Fruit fly (Drosophila melanogaster) Kc167 (cell line): ENCODE results near the gene Swt1.

ENCODE experiments used
- Myc ChIP-seq: fragments of >200 bp; optimal IDR thresholded peaks from 2 replicates; lab custom pipeline; 2017; ENCODE audit warnings: missing external identifiers
- Sin3A ChIP-seq: fragments of >200 bp; optimal IDR thresholded peaks from 2 replicates; lab custom pipeline; 2018; ENCODE audit warnings: missing external identifiers
- h ChIP-seq: fragments of >200 bp; optimal IDR thresholded peaks from 3 replicates; lab custom pipeline; 2018; ENCODE audit warnings: missing external identifiers
- insv ChIP-seq: fragments of >200 bp; optimal IDR thresholded peaks from 3 replicates; lab custom pipeline; 2018; ENCODE audit warnings: missing external identifiers
- psq ChIP-seq: fragments of >200 bp; optimal IDR thresholded peaks from 2 replicates; lab custom pipeline; 2017; ENCODE audit warnings: missing external identifiers
- ttk ChIP-seq: sonication (Bioruptor generic); optimal IDR thresholded peaks from 2 replicates; lab custom pipeline; 2017; ENCODE audit warnings: missing external identifiers

The Swt1 gene

dm6 chrX:18084614-18085469 lies 5.5 kb downstream of the Swt1 start:
- no peak for TF ChIP-seq h
- no peak for TF ChIP-seq Sin3A
- no peak for TF ChIP-seq ttk (lab: Kevin White, UChicago)
- no peak for TF ChIP-seq insv (lab: Kevin White, UChicago)
- TF ChIP-seq Myc = no peak
- TF ChIP-seq psq (lab: Kevin White, UChicago) = no peak

dm6 chrX:18083528-18084365 lies 6.6 kb downstream of the Swt1 start:
- no peak for TF ChIP-seq psq (lab: Kevin White, UChicago)
- TF ChIP-seq ttk (lab: Kevin White, UChicago) = no peak
- no peak for TF ChIP-seq h
- no peak for TF ChIP-seq Myc
- no peak for TF ChIP-seq Sin3A
- TF ChIP-seq insv (lab: Kevin White, UChicago) = no peak

dm6 chrX:18082674-18083073 lies 7.6 kb downstream of the Swt1 start:
- TF ChIP-seq psq (lab: Kevin White, UChicago) (no peak), insv (lab: Kevin White, UChicago) (no peak), Sin3A (no peak), h (no peak), Myc (no peak), ttk (lab: Kevin White, UChicago) (no peak)

dm6 chrX:18064183-18064582 lies 26.1 kb downstream of the Swt1 start, which contains the start of gene Dhc16F:
Gene Dhc16F, plus strand, starts transcription at chrX:18064483.
- no peak for TF ChIP-seq psq (lab: Kevin White, UChicago)
- TF ChIP-seq Sin3A = no peak
- TF ChIP-seq h = no peak

- TF ChIP-seq insv (lab: Kevin White, UChicago) (no peak), Myc (no peak), h (no peak), psq (lab: Kevin White, UChicago) (no peak), ttk (lab: Kevin White, UChicago) (no peak), Sin3A (no peak)
Observed at dm6 chrX:18063144-18063772, 27.1 kb downstream of the Swt1 start, which contains the start of gene Sh. Gene Sh, minus strand, starts transcription at chrX:18063247.

- no peak for TF ChIP-seq Sin3A
- TF ChIP-seq ttk (lab: Kevin White, UChicago) = no peak
- no peak for TF ChIP-seq h
- TF ChIP-seq psq (lab: Kevin White, UChicago) = no peak
- TF ChIP-seq insv (lab: Kevin White, UChicago) = no peak
- TF ChIP-seq Myc = no peak
Observed at dm6 chrX:18058108-18058507, 32.2 kb downstream of the Swt1 start.

- no peak for TF ChIP-seq ttk (lab: Kevin White, UChicago)
- TF ChIP-seq Sin3A = no peak
- TF ChIP-seq insv (lab: Kevin White, UChicago) = no peak
- TF ChIP-seq Myc = no peak
- no peak for TF ChIP-seq h
- no peak for TF ChIP-seq psq (lab: Kevin White, UChicago)
Observed at dm6 chrX:18057202-18057601, 33.1 kb downstream of the Swt1 start.

dm6 chrX:18052135-18052534 lies 38.2 kb downstream of the Swt1 start:
- no peak for TF ChIP-seq Myc
- TF ChIP-seq psq (lab: Kevin White, UChicago) = no peak
- no peak for TF ChIP-seq Sin3A
- no peak for TF ChIP-seq h
- no peak for TF ChIP-seq insv (lab: Kevin White, UChicago)
- no peak for TF ChIP-seq ttk (lab: Kevin White, UChicago)

- TF ChIP-seq psq (lab: Kevin White, UChicago) = no peak
Observed at dm6 chrX:18043691-18044090, 46.6 kb downstream of the Swt1 start, which contains the start of gene CG15373. Gene CG15373, plus strand, starts transcription at chrX:18043991.
